Worm (Caenorhabditis elegans) whole organism, L1 larva: ENCODE measurements around the gene B0507.9.

Experiments used
- lin-13 ChIP-seq: fragments of 150-350 bp; optimal IDR thresholded peaks from 2 replicates; lab custom pipeline; 2014; ENCODE audit warnings: missing biosample characterization, missing genetic modification reagents, missing genetic modification characterization
- nhr-11 ChIP-seq: fragments of 150-350 bp; optimal IDR thresholded peaks from 2 replicates; lab custom pipeline; 2014; ENCODE audit warnings: missing biosample characterization, missing genetic modification characterization
- pqm-1 ChIP-seq: sonication (generic microtip); optimal IDR thresholded peaks from 3 replicates; lab custom pipeline; 2017; ENCODE audit warnings: missing biosample characterization, missing genetic modification characterization
- ztf-11 ChIP-seq, 2 experiments: sonication (generic microtip); optimal IDR thresholded peaks; 2 replicates each; lab custom pipeline; 2016 to 2017; ENCODE audit warnings: missing genetic modification characterization in 2 of 2, missing biosample characterization in 1 of 2, missing compliant biosample characterization in 1 of 2

- no peak for TF ChIP-seq nhr-11 (tag; lab: Kevin White, UChicago)
- no peak for TF ChIP-seq pqm-1 (tag; lab: Kevin White, UChicago)
- no peak for TF ChIP-seq lin-13
- no peak for TF ChIP-seq ztf-11 (tag; optimal IDR thresholded peaks at IDR 0.05; lab: Kevin White, UChicago)
Measured at ce11 chrV:8732934-8733333, 32.9 kb downstream of the B0507.9 start, which contains the start of gene ZC196.4.
